Worm (Caenorhabditis elegans): ENCODE data around the gene srh-199.

DNA sequence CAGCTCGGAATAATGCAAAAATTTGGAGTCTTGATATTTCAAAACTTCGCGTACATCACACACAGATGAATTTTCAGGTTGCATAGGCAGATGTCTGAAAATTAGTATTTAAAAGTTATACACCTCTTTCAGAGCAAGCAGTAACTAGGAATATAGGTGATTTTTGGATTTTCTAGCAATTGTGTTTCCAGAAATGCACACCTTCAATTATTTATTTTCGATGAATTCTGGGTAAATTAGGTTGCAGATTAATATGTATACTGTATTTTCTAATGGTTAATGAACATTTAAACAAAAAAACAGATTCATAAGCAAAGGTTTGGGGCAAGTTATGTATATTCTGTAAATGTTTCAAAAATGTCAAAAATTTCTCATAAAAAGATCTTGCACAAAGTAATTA lies 10.3 kb downstream of the srh-199 start, which contains the start of gene srab-25:
- TF ChIP-seq ceh-100 (GFP tag; IDR thresholded peaks at IDR 0.05) (no peak), Y95B8A.8 (GFP tag; IDR thresholded peaks at IDR 0.05) (no peak), F55B11.4 (tag; optimal IDR thresholded peaks at IDR 0.05; ENCODE audit: borderline replicate concordance, insufficient read depth) (no peak), attf-5 (GFP tag; optimal IDR thresholded peaks at IDR 0.05) (no peak), lin-35 (GFP tag; optimal IDR thresholded peaks at IDR 0.05) (no peak), fkh-3 (tag; optimal IDR thresholded peaks at IDR 0.05) (no peak), sptf-2 (GFP tag; optimal IDR thresholded peaks at IDR 0.05) (no peak), unc-62 (GFP tag; optimal IDR thresholded peaks at IDR 0.05) (no peak), C17E4.6 (GFP tag; IDR thresholded peaks at IDR 0.05) (no peak), attf-6 (GFP tag; IDR thresholded peaks at IDR 0.05) (no peak), snpc-4 (GFP tag; optimal IDR thresholded peaks at IDR 0.05) (no peak), snpc-4 (tag; optimal IDR thresholded peaks at IDR 0.05) (no peak), aptf-2 (GFP tag; conservative IDR thresholded peaks at IDR 0.05) (no peak)

Measured in whole organism, young adult.